Fruit fly (Drosophila melanogaster): ENCODE data around the gene CG14857.

DNA sequence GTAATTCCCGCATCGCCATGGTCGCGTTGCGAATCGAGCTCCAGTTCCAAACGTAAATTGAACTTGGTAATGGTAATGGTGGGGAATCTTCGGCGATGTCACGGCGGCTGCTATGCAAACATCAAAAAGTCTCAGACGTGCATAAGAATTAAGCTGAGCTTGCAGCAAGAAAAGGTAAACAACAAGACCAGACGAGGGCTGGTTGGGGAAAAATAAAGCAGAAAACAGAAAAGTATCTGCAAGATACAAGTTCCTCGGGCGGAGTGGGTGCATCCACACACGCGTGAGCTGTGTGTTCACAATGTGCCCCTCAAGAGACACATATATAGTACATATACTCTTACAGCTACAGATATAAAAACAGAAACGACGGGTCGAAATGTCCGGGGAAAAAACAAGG lies 51.0 kb downstream of the CG14857 start:
- no peak for TF ChIP-seq CG14711 (tag; optimal IDR thresholded peaks at IDR 0.05)
- TF ChIP-seq CG7045 (GFP tag; optimal IDR thresholded peaks at IDR 0.05), result no peak
- no peak for TF ChIP-seq cnc (optimal IDR thresholded peaks at IDR 0.05)
- no peak for TF ChIP-seq CG33017 (tag; optimal IDR thresholded peaks at IDR 0.05)
- TF ChIP-seq kay (GFP tag; ENCODE audit: borderline replicate concordance), result no peak
